Worm (Caenorhabditis elegans) whole organism, young adult: ENCODE measurements around the gene F59G1.8.

Experiments used
- B0261.1 ChIP-seq: sonication (generic microtip); optimal IDR thresholded peaks from 2 replicates; lab custom pipeline; 2016; ENCODE audit warnings: mild to moderate bottlenecking, missing genetic modification characterization, moderate library complexity, missing compliant biosample characterization
- B0336.3 ChIP-seq: fragments of 200-800 bp; sonication (Bioruptor generic); IDR thresholded peaks from 2 replicates; pipeline ENCODE4 v1.3.6; 2022; ENCODE audit warnings: missing genetic modification characterization, missing compliant biosample characterization
- F10E7.11 ChIP-seq: sonication (generic microtip); optimal IDR thresholded peaks from 2 replicates; lab custom pipeline; 2017; ENCODE audit warnings: mild to moderate bottlenecking, missing genetic modification characterization, moderate library complexity, missing compliant biosample characterization
- F22D6.2 ChIP-seq: sonication (generic microtip); optimal IDR thresholded peaks from 2 replicates; lab custom pipeline; 2016; ENCODE audit warnings: mild to moderate bottlenecking, missing genetic modification characterization, missing compliant biosample characterization
- F57A8.1 ChIP-seq: fragments of 200-800 bp; sonication (Bioruptor generic); optimal IDR thresholded peaks from 2 replicates; lab custom pipeline; 2018; ENCODE audit warnings: mild to moderate bottlenecking, missing genetic modification characterization, moderate library complexity, missing compliant biosample characterization
- T07F8.4 ChIP-seq: sonication (generic microtip); optimal IDR thresholded peaks from 2 replicates; lab custom pipeline; 2016; ENCODE audit warnings: mild to moderate bottlenecking, missing genetic modification characterization, moderate library complexity, missing compliant biosample characterization
- Y67H2A.10 ChIP-seq: fragments of 200-800 bp; sonication (Bioruptor generic); conservative IDR thresholded peaks from 2 replicates; pipeline ENCODE4 v1.3.6; 2022; ENCODE audit warnings: missing genetic modification reagents, missing genetic modification characterization, missing compliant biosample characterization
- Y79H2A.3 ChIP-seq: fragments of 200-800 bp; sonication (Bioruptor generic); conservative IDR thresholded peaks from 2 replicates; pipeline ENCODE4 v1.3.6; 2022; ENCODE audit warnings: missing genetic modification reagents, missing genetic modification characterization, missing compliant biosample characterization
- ZK185.1 ChIP-seq: sonication (generic microtip); optimal IDR thresholded peaks from 2 replicates; lab custom pipeline; 2016; ENCODE audit warnings: mild to moderate bottlenecking, missing genetic modification characterization, missing compliant biosample characterization; ENCODE audit not compliant: poor library complexity, severe bottlenecking
- aptf-2 ChIP-seq: fragments of 200-800 bp; sonication (Bioruptor generic); conservative IDR thresholded peaks from 2 replicates; pipeline ENCODE4 v1.3.6; 2022; ENCODE audit warnings: missing genetic modification reagents, missing genetic modification characterization, missing compliant biosample characterization
- aptf-3 ChIP-seq: fragments of 200-800 bp; sonication (Bioruptor generic); IDR thresholded peaks from 2 replicates; pipeline ENCODE4 v1.3.6; 2022; ENCODE audit warnings: missing genetic modification characterization, missing compliant biosample characterization
- attf-5 ChIP-seq: fragments of 200-800 bp; sonication (Bioruptor generic); optimal IDR thresholded peaks from 2 replicates; lab custom pipeline; 2018; ENCODE audit warnings: mild to moderate bottlenecking, missing genetic modification characterization, missing compliant biosample characterization
- bed-2 ChIP-seq: fragments of 200-800 bp; sonication (Bioruptor generic); IDR thresholded peaks from 2 replicates; pipeline ENCODE4 v1.3.6; 2022; ENCODE audit warnings: missing genetic modification reagents, missing genetic modification characterization, missing compliant biosample characterization
- ccch-3 ChIP-seq: fragments of 200-800 bp; sonication (Bioruptor generic); optimal IDR thresholded peaks from 2 replicates; lab custom pipeline; 2018; ENCODE audit warnings: mild to moderate bottlenecking, missing genetic modification characterization, missing compliant biosample characterization
- cebp-2 ChIP-seq: fragments of 200-800 bp; sonication (Bioruptor generic); IDR thresholded peaks from 2 replicates; pipeline ENCODE4 v1.3.6; 2022; ENCODE audit warnings: missing genetic modification characterization, missing compliant biosample characterization
- ceh-27 ChIP-seq: fragments of 200-800 bp; sonication (Bioruptor generic); optimal IDR thresholded peaks from 2 replicates; lab custom pipeline; 2018; ENCODE audit warnings: mild to moderate bottlenecking, missing genetic modification characterization, moderate library complexity, missing compliant biosample characterization
- ceh-91 ChIP-seq: fragments of 200-800 bp; sonication (Bioruptor generic); IDR thresholded peaks from 2 replicates; pipeline ENCODE4 v1.3.6; 2022; ENCODE audit warnings: missing genetic modification reagents, missing genetic modification characterization, missing compliant biosample characterization
- dpff-1 ChIP-seq: sonication (generic microtip); optimal IDR thresholded peaks from 2 replicates; lab custom pipeline; 2017; ENCODE audit warnings: mild to moderate bottlenecking, missing genetic modification characterization, missing compliant biosample characterization
- efl-1 ChIP-seq: fragments of 150-350 bp; optimal IDR thresholded peaks from 2 replicates; lab custom pipeline; 2014; ENCODE audit warnings: missing biosample characterization, missing genetic modification reagents, missing genetic modification characterization
- egl-18 ChIP-seq: fragments of 200-800 bp; sonication (Bioruptor generic); IDR thresholded peaks from 2 replicates; pipeline ENCODE4 v1.3.6; 2022; ENCODE audit warnings: missing genetic modification reagents, missing genetic modification characterization, missing compliant biosample characterization
- egrh-3 ChIP-seq: fragments of 200-800 bp; sonication (Bioruptor generic); IDR thresholded peaks from 2 replicates; pipeline ENCODE4 v1.3.6; 2022; ENCODE audit warnings: missing genetic modification reagents, missing genetic modification characterization, missing compliant biosample characterization
- ets-4 ChIP-seq: fragments of 200-800 bp; sonication (Bioruptor generic); optimal IDR thresholded peaks from 2 replicates; lab custom pipeline; 2018; ENCODE audit warnings: mild to moderate bottlenecking, missing genetic modification characterization, missing compliant biosample characterization
- gei-17 ChIP-seq: fragments of 200-800 bp; sonication (Bioruptor generic); optimal IDR thresholded peaks from 2 replicates; lab custom pipeline; 2018; ENCODE audit warnings: mild to moderate bottlenecking, missing genetic modification characterization, missing compliant biosample characterization
- him-1 ChIP-seq: sonication (generic microtip); optimal IDR thresholded peaks from 2 replicates; lab custom pipeline; 2016; ENCODE audit warnings: missing genotype, missing genetic modification reagents, missing genetic modification characterization, missing compliant biosample characterization
- hlh-26 ChIP-seq: fragments of 200-800 bp; sonication (Bioruptor generic); conservative IDR thresholded peaks from 2 replicates; pipeline ENCODE4 v1.3.6; 2022; ENCODE audit warnings: missing genetic modification reagents, missing genetic modification characterization, missing compliant biosample characterization
- hmg-1.2 ChIP-seq: fragments of 200-800 bp; sonication (Bioruptor generic); IDR thresholded peaks from 2 replicates; pipeline ENCODE4 v1.3.6; 2022; ENCODE audit warnings: missing genetic modification reagents, missing genetic modification characterization, missing compliant biosample characterization
- hmg-20 ChIP-seq: fragments of 200-800 bp; sonication (Bioruptor generic); IDR thresholded peaks from 2 replicates; pipeline ENCODE4 v1.3.6; 2022; ENCODE audit warnings: missing genetic modification reagents, missing genetic modification characterization, missing compliant biosample characterization
- lag-1 ChIP-seq: fragments of 200-800 bp; sonication (Bioruptor generic); IDR thresholded peaks from 2 replicates; pipeline ENCODE4 v1.3.6; 2022; ENCODE audit warnings: missing genetic modification reagents, missing genetic modification characterization, missing compliant biosample characterization
- let-607 ChIP-seq, 2 experiments: fragments of 200-800 bp in 1 of 2; sonication (Bioruptor generic) in 1 of 2; sonication (generic microtip) in 1 of 2; optimal IDR thresholded peaks; 2 replicates each; lab custom pipeline; 2016 to 2018; ENCODE audit warnings: mild to moderate bottlenecking in 2 of 2, missing compliant biosample characterization in 2 of 2, missing genetic modification characterization in 2 of 2, moderate library complexity in 2 of 2, missing genotype in 1 of 2
- lin-40 ChIP-seq: sonication (generic microtip); optimal IDR thresholded peaks from 2 replicates; lab custom pipeline; 2016; ENCODE audit warnings: missing genetic modification characterization, mild to moderate bottlenecking, missing compliant biosample characterization, missing genotype, missing genetic modification reagents
- mcd-1 ChIP-seq: fragments of 200-800 bp; sonication (Bioruptor generic); IDR thresholded peaks from 2 replicates; pipeline ENCODE4 v1.3.6; 2022; ENCODE audit warnings: missing genetic modification reagents, missing genetic modification characterization, missing compliant biosample characterization
- mes-4 ChIP-seq: sonication (generic microtip); optimal IDR thresholded peaks from 2 replicates; lab custom pipeline; 2016; ENCODE audit warnings: missing genotype, missing genetic modification characterization, missing compliant biosample characterization
- nfya-1 ChIP-seq: sonication (generic microtip); optimal IDR thresholded peaks from 2 replicates; lab custom pipeline; 2017; ENCODE audit warnings: antibody characterized with exemption, missing compliant biosample characterization, missing genetic modification characterization, borderline replicate concordance; ENCODE audit not compliant: insufficient read depth
- nfya-2 ChIP-seq: fragments of 200-800 bp; sonication (Bioruptor generic); IDR thresholded peaks from 2 replicates; pipeline ENCODE4 v1.3.6; 2022; ENCODE audit warnings: missing genetic modification reagents, missing genetic modification characterization, missing compliant biosample characterization
- nhr-179 ChIP-seq: sonication (generic microtip); optimal IDR thresholded peaks from 2 replicates; lab custom pipeline; 2016; ENCODE audit warnings: mild to moderate bottlenecking, missing genetic modification characterization, missing compliant biosample characterization
- nhr-27 ChIP-seq: fragments of 200-800 bp; sonication (Bioruptor generic); optimal IDR thresholded peaks from 2 replicates; lab custom pipeline; 2018; ENCODE audit warnings: mild to moderate bottlenecking, missing genetic modification characterization, moderate library complexity, missing compliant biosample characterization
- pha-4 ChIP-seq: fragments of 150-350 bp; sonication (generic microtip); optimal IDR thresholded peaks from 2 replicates; lab custom pipeline; 2014; ENCODE audit warnings: missing biosample characterization, missing genetic modification reagents, missing genetic modification characterization
- rec-8 ChIP-seq, 2 experiments: sonication (generic microtip); optimal IDR thresholded peaks; 2 replicates each; lab custom pipeline; 2016; ENCODE audit warnings: mild to moderate bottlenecking in 2 of 2, missing genetic modification characterization in 2 of 2, missing genetic modification reagents in 2 of 2, missing genotype in 2 of 2, missing biosample characterization in 1 of 2, missing compliant biosample characterization in 1 of 2, moderate library complexity in 1 of 2
- repo-1 ChIP-seq: sonication (generic microtip); optimal IDR thresholded peaks from 2 replicates; lab custom pipeline; 2017; ENCODE audit warnings: mild to moderate bottlenecking, missing genetic modification characterization, missing compliant biosample characterization
- sea-2 ChIP-seq: fragments of 200-800 bp; sonication (Bioruptor generic); IDR thresholded peaks from 2 replicates; pipeline ENCODE4 v1.3.6; 2022; ENCODE audit warnings: missing genetic modification characterization, missing compliant biosample characterization
- snpc-1.1 ChIP-seq: sonication (generic microtip); optimal IDR thresholded peaks from 2 replicates; lab custom pipeline; 2017; ENCODE audit warnings: missing genetic modification characterization, mild to moderate bottlenecking, missing compliant biosample characterization, antibody characterized with exemption, moderate library complexity, missing genotype, missing genetic modification reagents; ENCODE audit not compliant: insufficient read depth
- tlf-1 ChIP-seq: fragments of 200-800 bp; sonication (Bioruptor generic); optimal IDR thresholded peaks from 2 replicates; lab custom pipeline; 2018; ENCODE audit warnings: mild to moderate bottlenecking, missing genetic modification characterization, missing compliant biosample characterization
- xnd-1 ChIP-seq: sonication (generic microtip); optimal IDR thresholded peaks from 2 replicates; lab custom pipeline; 2016; ENCODE audit warnings: missing genotype, missing genetic modification reagents, missing genetic modification characterization, missing compliant biosample characterization
- zfh-2 ChIP-seq: fragments of 200-800 bp; sonication (Bioruptor generic); conservative IDR thresholded peaks from 2 replicates; pipeline ENCODE4 v1.3.6; 2022; ENCODE audit warnings: missing genetic modification reagents, missing genetic modification characterization, missing compliant biosample characterization
- zim-3 ChIP-seq: sonication (generic microtip); optimal IDR thresholded peaks from 2 replicates; lab custom pipeline; 2017; ENCODE audit warnings: mild to moderate bottlenecking, missing genetic modification characterization, moderate library complexity, missing compliant biosample characterization
- ztf-18 ChIP-seq: sonication (generic microtip); optimal IDR thresholded peaks from 2 replicates; lab custom pipeline; 2016; ENCODE audit warnings: missing genotype, mild to moderate bottlenecking, missing genetic modification characterization, missing compliant biosample characterization
- ztf-28 ChIP-seq: fragments of 200-800 bp; sonication (Bioruptor generic); IDR thresholded peaks from 2 replicates; pipeline ENCODE4 v1.3.6; 2022; ENCODE audit warnings: missing genetic modification reagents, missing genetic modification characterization, missing compliant biosample characterization
- ztf-6 ChIP-seq: fragments of 200-800 bp; sonication (Bioruptor generic); IDR thresholded peaks from 2 replicates; pipeline ENCODE4 v1.3.6; 2022; ENCODE audit warnings: missing genetic modification reagents, missing genetic modification characterization, missing compliant biosample characterization

F59G1.8 gene

ce11 chrII:5901407-5902026 lies 4.8 kb upstream of the F59G1.8 start:
- TF ChIP-seq F10E7.11 (tag; lab: Kevin White, UChicago), result no peak
- no peak for TF ChIP-seq zim-3 (tag; lab: Kevin White, UChicago)
- no peak for TF ChIP-seq ceh-27 (GFP tag; lab: Kevin White, UChicago)
- TF ChIP-seq snpc-1.1 (tag; lab: Kevin White, UChicago), result no peak
- TF ChIP-seq ccch-3, result no peak
- no peak for TF ChIP-seq Y67H2A.10 (GFP tag; lab: Robert Waterston, UW)
- no peak for TF ChIP-seq xnd-1 (tag; lab: Kevin White, UChicago)
- no peak for TF ChIP-seq cebp-2 (GFP tag; lab: Robert Waterston, UW)
- no peak for TF ChIP-seq ceh-91 (GFP tag; lab: Robert Waterston, UW)
- no peak for TF ChIP-seq lag-1 (GFP tag; lab: Robert Waterston, UW)
- no peak for TF ChIP-seq dpff-1
- TF ChIP-seq T07F8.4 (tag; lab: Kevin White, UChicago), result no peak
- peak; percentile 91 for TF ChIP-seq egrh-3 (GFP tag; lab: Robert Waterston, UW)
- no peak for TF ChIP-seq nfya-2 (GFP tag; lab: Robert Waterston, UW)
- no peak for TF ChIP-seq attf-5 (GFP tag; lab: Kevin White, UChicago)
- TF ChIP-seq nhr-179 (tag; lab: Kevin White, UChicago), result no peak
- no peak for TF ChIP-seq ZK185.1 (tag; lab: Kevin White, UChicago)
- TF ChIP-seq aptf-3, result 0 out of 2 replicates have a peak, but pooled peaks have one; percentile 69
- TF ChIP-seq F57A8.1 (GFP tag; lab: Kevin White, UChicago), result no peak
- TF ChIP-seq let-607 (tag; optimal IDR thresholded peaks at IDR 0.05; lab: Kevin White, UChicago), result no peak
- TF ChIP-seq hmg-1.2 (GFP tag; lab: Robert Waterston, UW), result peak; percentile 27; the same call in 1 of the 2 replicates
- no peak for TF ChIP-seq F22D6.2 (tag; lab: Kevin White, UChicago)
- TF ChIP-seq ets-4 (GFP tag; lab: Kevin White, UChicago), result no peak
- no peak for TF ChIP-seq sea-2 (GFP tag; lab: Robert Waterston, UW)
- TF ChIP-seq mcd-1 (GFP tag; lab: Robert Waterston, UW), result peak; percentile 55
- TF ChIP-seq tlf-1 (GFP tag; lab: Kevin White, UChicago), result no peak
- no peak for TF ChIP-seq ztf-6 (GFP tag; lab: Robert Waterston, UW)
- TF ChIP-seq aptf-2 (GFP tag; lab: Robert Waterston, UW), result no peak
- no peak for TF ChIP-seq bed-2 (GFP tag; lab: Robert Waterston, UW)
- no peak for TF ChIP-seq nfya-1 (tag; lab: Kevin White, UChicago)
- TF ChIP-seq repo-1 (tag; lab: Kevin White, UChicago), result no peak
- no peak for TF ChIP-seq efl-1 (GFP tag; lab: Kevin White, UChicago)
- no peak for TF ChIP-seq him-1 (tag; lab: Kevin White, UChicago)
- TF ChIP-seq B0336.3 (GFP tag; lab: Robert Waterston, UW), result no peak; the same call in 1 of the 2 replicates
- no peak for TF ChIP-seq ztf-28 (GFP tag; lab: Robert Waterston, UW)
- no peak for TF ChIP-seq rec-8 (tag; optimal IDR thresholded peaks at IDR 0.05; lab: Kevin White, UChicago)
- no peak for TF ChIP-seq mes-4 (tag; lab: Kevin White, UChicago)
- TF ChIP-seq Y79H2A.3 (GFP tag; lab: Robert Waterston, UW), result no peak
- no peak for TF ChIP-seq B0261.1 (tag; lab: Kevin White, UChicago)
- TF ChIP-seq lin-40, result peak; percentile 13
- TF ChIP-seq pha-4 (tag; lab: Kevin White, UChicago), result no peak
- TF ChIP-seq hlh-26 (GFP tag; lab: Robert Waterston, UW), result no peak
- TF ChIP-seq zfh-2 (GFP tag; lab: Robert Waterston, UW), result peak; percentile 96
- TF ChIP-seq hmg-20 (GFP tag; lab: Robert Waterston, UW), result 0 out of 2 replicates have a peak, but pooled peaks have one; percentile 16
- no peak for TF ChIP-seq ztf-18 (tag; lab: Kevin White, UChicago)
- no peak for TF ChIP-seq gei-17 (GFP tag; lab: Kevin White, UChicago)
- TF ChIP-seq egl-18 (GFP tag; lab: Robert Waterston, UW), result no peak
- peak; percentile 18 for TF ChIP-seq nhr-27 (tag; lab: Kevin White, UChicago)
